Worm (Caenorhabditis elegans): ENCODE measurements around the gene srg-10.

srg-10 gene

DNA sequence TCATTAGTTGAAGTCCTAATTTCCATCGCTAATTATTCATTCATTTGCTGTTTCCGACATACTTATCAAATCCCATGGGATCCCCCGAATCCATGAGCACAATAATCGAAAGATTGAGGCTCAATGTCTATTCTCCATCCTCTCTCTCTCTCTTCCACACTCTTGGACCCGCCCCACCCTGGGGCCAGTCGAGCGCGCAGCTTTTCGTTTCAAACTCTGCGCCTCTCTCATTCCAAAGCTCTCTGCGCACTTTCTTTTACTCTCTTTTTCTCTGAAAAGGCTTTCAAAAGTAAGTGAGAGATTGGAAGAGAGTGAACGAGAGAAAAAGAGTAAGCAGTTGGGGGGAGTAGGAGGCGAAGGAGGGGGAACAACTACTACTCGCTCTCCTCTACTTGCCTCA is 44.2 kb downstream of the srg-10 start, which contains the start of gene acy-1 (continued):
- TF ChIP-seq nhr-71 (tag; optimal IDR thresholded peaks at IDR 0.05), result peak; percentile 91
- TF ChIP-seq dpl-1 (GFP tag; optimal IDR thresholded peaks at IDR 0.05), result peak; percentile 58 to 75 (median 67)
- TF ChIP-seq zip-4 (GFP tag; optimal IDR thresholded peaks at IDR 0.05), result no peak
- TF ChIP-seq lsy-2 (tag; optimal IDR thresholded peaks at IDR 0.05), result peak; percentile 82 to 88
- TF ChIP-seq pag-3 (tag; optimal IDR thresholded peaks at IDR 0.05; ENCODE audit: borderline replicate concordance, insufficient read depth), result no peak
- TF ChIP-seq F16B12.6 (tag; optimal IDR thresholded peaks at IDR 0.05), result peak; percentile 25
- no peak for TF ChIP-seq nhr-76 (tag; optimal IDR thresholded peaks at IDR 0.05)
- peak; percentile 47 for TF ChIP-seq egl-13 (tag; optimal IDR thresholded peaks at IDR 0.05)
- peak; percentile 97 for TF ChIP-seq lin-14 (GFP tag; optimal IDR thresholded peaks at IDR 0.05)
- TF ChIP-seq elt-3 (tag; optimal IDR thresholded peaks at IDR 0.05), result no peak
- no peak for TF ChIP-seq ces-1 (GFP tag; optimal IDR thresholded peaks at IDR 0.05)
- TF ChIP-seq C04F5.9 (tag; optimal IDR thresholded peaks at IDR 0.05), result peak; percentile 31
- no peak for TF ChIP-seq efl-3 (GFP tag; optimal IDR thresholded peaks at IDR 0.05)
- peak; percentile 60 to 86 (median 68) for TF ChIP-seq ceh-82 (tag; optimal IDR thresholded peaks at IDR 0.05)
- peak; percentile 26 for TF ChIP-seq irx-1 (tag; optimal IDR thresholded peaks at IDR 0.05)
- TF ChIP-seq unc-130 (tag; optimal IDR thresholded peaks at IDR 0.05), result peak; percentile 34
- peak; percentile 38 for TF ChIP-seq blmp-1 (tag; optimal IDR thresholded peaks at IDR 0.05)
- no peak for TF ChIP-seq ceh-63 (GFP tag; optimal IDR thresholded peaks at IDR 0.05)
- TF ChIP-seq fkh-10 (GFP tag; optimal IDR thresholded peaks at IDR 0.05), result peak; percentile 81
- peak; percentile 46; the same call in 1 of the 2 replicates for TF ChIP-seq unc-98 (GFP tag; IDR thresholded peaks at IDR 0.05)
- peak; percentile 27; the same call in 1 of the 2 replicates for TF ChIP-seq mab-9 (GFP tag; IDR thresholded peaks at IDR 0.05)
- no peak for TF ChIP-seq mef-2 (tag; optimal IDR thresholded peaks at IDR 0.05)
- peak; percentile 68 for TF ChIP-seq zag-1 (tag; optimal IDR thresholded peaks at IDR 0.05)
- TF ChIP-seq nhr-85 (tag), result peak; percentile 62
- peak; percentile 69 for TF ChIP-seq nhr-77 (tag; optimal IDR thresholded peaks at IDR 0.05)
- peak; percentile 79 for TF ChIP-seq nhr-47 (tag; optimal IDR thresholded peaks at IDR 0.05)
- TF ChIP-seq egl-27 (tag; optimal IDR thresholded peaks at IDR 0.05), result peak in 1 of 2 experiments; percentile 40
- TF ChIP-seq ztf-11 (tag; optimal IDR thresholded peaks at IDR 0.05), result peak in 1 of 2 experiments; percentile 13
- peak; percentile 87 for TF ChIP-seq rnt-1 (tag; optimal IDR thresholded peaks at IDR 0.05)
- peak; percentile 20 for TF ChIP-seq sox-4 (tag; optimal IDR thresholded peaks at IDR 0.05)
- TF ChIP-seq isw-1 (GFP tag; IDR thresholded peaks at IDR 0.05), result peak; percentile 64
- peak; percentile 46 for TF ChIP-seq nhr-237 (tag; optimal IDR thresholded peaks at IDR 0.05)
- no peak for TF ChIP-seq nhr-12 (tag; optimal IDR thresholded peaks at IDR 0.05)
- no peak for TF ChIP-seq nhr-90 (tag; optimal IDR thresholded peaks at IDR 0.05; ENCODE audit: poor library complexity)
- peak; percentile 46 for TF ChIP-seq lin-39 (tag; optimal IDR thresholded peaks at IDR 0.05)
- peak; percentile 67 for TF ChIP-seq xbp-1 (tag; optimal IDR thresholded peaks at IDR 0.05)
- TF ChIP-seq nhr-20 (tag; optimal IDR thresholded peaks at IDR 0.05), result peak; percentile 58
- peak; percentile 62 for TF ChIP-seq fos-1 (tag; optimal IDR thresholded peaks at IDR 0.05)
- TF ChIP-seq hpl-2 (GFP tag; optimal IDR thresholded peaks at IDR 0.05), result no peak
- TF ChIP-seq swsn-7 (tag; optimal IDR thresholded peaks at IDR 0.05), result peak; percentile 84
- TF ChIP-seq ceh-88 (GFP tag; IDR thresholded peaks at IDR 0.05), result no peak
- TF ChIP-seq fkh-8 (tag; optimal IDR thresholded peaks at IDR 0.05), result peak; percentile 83

DNA sequence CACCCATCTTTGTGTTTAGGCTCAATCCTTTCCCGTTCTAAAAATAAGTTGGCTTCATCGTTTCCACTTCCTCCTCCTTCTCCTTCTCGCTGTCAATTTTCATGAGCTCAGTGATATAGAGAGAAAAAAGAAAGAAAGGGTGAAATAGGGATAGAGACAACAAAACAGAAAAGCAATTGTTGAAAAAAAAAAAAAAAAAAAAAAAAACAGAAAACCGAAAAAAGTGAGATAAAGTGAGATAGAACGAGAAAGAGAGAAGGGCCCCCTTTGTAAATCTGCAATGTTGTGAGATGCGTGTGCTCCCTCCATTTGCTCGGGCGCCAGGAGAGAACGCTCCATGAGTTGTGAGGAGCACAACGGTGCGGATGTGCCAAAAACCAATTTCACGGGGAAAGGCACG is 46.4 kb downstream of the srg-10 start:
- TF ChIP-seq elt-3 (tag; optimal IDR thresholded peaks at IDR 0.05) (no peak), jun-1 (tag; optimal IDR thresholded peaks at IDR 0.05) (no peak), zag-1 (tag; optimal IDR thresholded peaks at IDR 0.05) (no peak), hpl-2 (GFP tag; optimal IDR thresholded peaks at IDR 0.05) (no peak), nhr-28 (tag; optimal IDR thresholded peaks at IDR 0.05) (no peak), lin-14 (GFP tag; optimal IDR thresholded peaks at IDR 0.05) (peak; percentile 69), vab-15 (tag; optimal IDR thresholded peaks at IDR 0.05) (no peak), unc-98 (GFP tag; IDR thresholded peaks at IDR 0.05) (no peak), efl-1 (optimal IDR thresholded peaks at IDR 0.05) (peak in 1 of 2 experiments; percentile 18), efl-1 (GFP tag; optimal IDR thresholded peaks at IDR 0.05 in 1 of 2) (peak in 1 of 2 experiments; percentile 14), dpl-1 (GFP tag; optimal IDR thresholded peaks at IDR 0.05) (peak in 1 of 3 experiments; percentile 6), nhr-237 (tag; optimal IDR thresholded peaks at IDR 0.05) (no peak), mef-2 (tag; optimal IDR thresholded peaks at IDR 0.05) (peak; percentile 26), dsc-1 (tag; optimal IDR thresholded peaks at IDR 0.05) (peak; percentile 8), snu-23 (GFP tag; optimal IDR thresholded peaks at IDR 0.05) (no peak), lsy-2 (tag; optimal IDR thresholded peaks at IDR 0.05) (peak in 1 of 2 experiments; percentile 46), mep-1 (tag; optimal IDR thresholded peaks at IDR 0.05) (peak; percentile 58), nhr-71 (tag; optimal IDR thresholded peaks at IDR 0.05) (peak; percentile 50), lin-35 (GFP tag; optimal IDR thresholded peaks at IDR 0.05) (peak in 1 of 2 experiments; percentile 18)

All from whole organism, L1 larva.